Fruit fly (Drosophila melanogaster): ENCODE measurements around the gene GILT1.

The GILT1 gene

dm6 chr3R:13400902-13401721 is 550 bp downstream of the GILT1 start (continued):
- TF ChIP-seq bcd (GFP tag; optimal IDR thresholded peaks at IDR 0.05) = peak; percentile 87
- TF ChIP-seq Sry-δ (GFP tag; optimal IDR thresholded peaks at IDR 0.05) = peak; percentile 29
- TF ChIP-seq Dref (GFP tag; IDR thresholded peaks at IDR 0.05) = no peak
- TF ChIP-seq Meics (GFP tag; optimal IDR thresholded peaks at IDR 0.05) = peak; percentile 88
- TF ChIP-seq MESR4 (GFP tag; optimal IDR thresholded peaks at IDR 0.05) = peak; percentile 6
- peak; percentile 64; the same call in 1 of the 2 replicates for TF ChIP-seq CG1024 (GFP tag; IDR thresholded peaks at IDR 0.05)
- TF ChIP-seq B-H2 (GFP tag; optimal IDR thresholded peaks at IDR 0.05) = peak; percentile 19
- TF ChIP-seq gsb (GFP tag; IDR thresholded peaks at IDR 0.05) = peak; percentile 68
- TF ChIP-seq kni (GFP tag; optimal IDR thresholded peaks at IDR 0.05) = peak; percentile 69
- peak; percentile 88 for TF ChIP-seq row (GFP tag; IDR thresholded peaks at IDR 0.05)
- peak; percentile 79 for TF ChIP-seq H15 (GFP tag; IDR thresholded peaks at IDR 0.05)
- peak; percentile 65; the same call in 1 of the 2 replicates for TF ChIP-seq Taf1 (GFP tag; IDR thresholded peaks at IDR 0.05)
- TF ChIP-seq phol (tag; optimal IDR thresholded peaks at IDR 0.05) = peak; percentile 92
- peak; percentile 82 for TF ChIP-seq tap (tag; optimal IDR thresholded peaks at IDR 0.05)
- no peak for TF ChIP-seq CG13287 (GFP tag; IDR thresholded peaks at IDR 0.05; ENCODE audit: partially characterized antibody)
- TF ChIP-seq br (optimal IDR thresholded peaks at IDR 0.05) = no peak
- peak; percentile 92 for TF ChIP-seq Blimp-1 (GFP tag; optimal IDR thresholded peaks at IDR 0.05)
- TF ChIP-seq CG2875 (GFP tag; optimal IDR thresholded peaks at IDR 0.05) = peak; percentile 86
- no peak for TF ChIP-seq lov (optimal IDR thresholded peaks at IDR 0.05)
- no peak; the same call in 2 of the 3 replicates for TF ChIP-seq lov (GFP tag; IDR thresholded peaks at IDR 0.05)
- peak; percentile 88 for TF ChIP-seq lab (GFP tag; optimal IDR thresholded peaks at IDR 0.05)
- peak; percentile 73 for TF ChIP-seq CG6813 (GFP tag; optimal IDR thresholded peaks at IDR 0.05)
- TF ChIP-seq Antp (GFP tag; optimal IDR thresholded peaks at IDR 0.05) = peak; percentile 88
- no peak for TF ChIP-seq CG16813 (GFP tag; IDR thresholded peaks at IDR 0.05; ENCODE audit: partially characterized antibody)
- no peak for TF ChIP-seq CG2129 (GFP tag; IDR thresholded peaks at IDR 0.05; ENCODE audit: partially characterized antibody)
- TF ChIP-seq CG18011 (GFP tag; optimal IDR thresholded peaks at IDR 0.05) = peak; percentile 64
- TF ChIP-seq z (GFP tag; IDR thresholded peaks at IDR 0.05) = 0 out of 3 replicates have a peak, but pooled peaks have one; percentile 45
- peak; percentile 86 for TF ChIP-seq esg (GFP tag; conservative IDR thresholded peaks at IDR 0.05)
- peak; percentile 53 for TF ChIP-seq sqz (GFP tag; optimal IDR thresholded peaks at IDR 0.05)
- TF ChIP-seq fu2 (GFP tag; optimal IDR thresholded peaks at IDR 0.05) = peak; percentile 85
- TF ChIP-seq CG18476 (GFP tag; optimal IDR thresholded peaks at IDR 0.05) = peak; percentile 71
- peak; percentile 75 for TF ChIP-seq CG4617 (GFP tag; optimal IDR thresholded peaks at IDR 0.05; ENCODE audit: borderline replicate concordance)
- peak; percentile 66 for TF ChIP-seq CG4282 (GFP tag; optimal IDR thresholded peaks at IDR 0.05)
- peak; percentile 84 to 88 for TF ChIP-seq Pdp1 (GFP tag; optimal IDR thresholded peaks at IDR 0.05)
- peak; percentile 85 for TF ChIP-seq gsb-n (tag; optimal IDR thresholded peaks at IDR 0.05)
- TF ChIP-seq Dek (tag; optimal IDR thresholded peaks at IDR 0.05) = peak; percentile 88
- TF ChIP-seq ac (GFP tag; optimal IDR thresholded peaks at IDR 0.05) = peak; percentile 6
- peak; percentile 83 for TF ChIP-seq Mes4 (GFP tag; optimal IDR thresholded peaks at IDR 0.05)
- TF ChIP-seq salm (tag; optimal IDR thresholded peaks at IDR 0.05) = peak; percentile 77
- peak; percentile 74 for TF ChIP-seq Nf-YC (tag; optimal IDR thresholded peaks at IDR 0.05)
- TF ChIP-seq so (GFP tag; IDR thresholded peaks at IDR 0.05) = peak; percentile 86
- peak; percentile 87 for TF ChIP-seq oc (tag; optimal IDR thresholded peaks at IDR 0.05)
- TF ChIP-seq org-1 (GFP tag; optimal IDR thresholded peaks at IDR 0.05) = peak; percentile 88
- no peak for TF ChIP-seq Tbp (GFP tag; optimal IDR thresholded peaks at IDR 0.05)
- peak; percentile 88 for TF ChIP-seq tgo (GFP tag; IDR thresholded peaks at IDR 0.05)
- peak; percentile 74 for TF ChIP-seq pb (GFP tag; optimal IDR thresholded peaks at IDR 0.05)
- peak; percentile 84 for TF ChIP-seq CG14441 (GFP tag; IDR thresholded peaks at IDR 0.05)
- TF ChIP-seq tin (GFP tag; optimal IDR thresholded peaks at IDR 0.05) = peak; percentile 80
- TF ChIP-seq cwo (GFP tag; optimal IDR thresholded peaks at IDR 0.05) = peak; percentile 72
